Fruit fly (Drosophila melanogaster) whole organism: ENCODE measurements around the gene Eip75B.

Experiments
- CG8478 ChIP-seq: fragments of >200 bp; optimal IDR thresholded peaks from 2 replicates; lab custom pipeline; 2018; ENCODE audit warnings: inconsistent platforms
- Dll ChIP-seq: fragments of >200 bp; optimal IDR thresholded peaks from 2 replicates; lab custom pipeline; 2017
- pan ChIP-seq: fragments of >200 bp; optimal IDR thresholded peaks from 2 replicates; lab custom pipeline; 2017
- psq ChIP-seq: fragments of >200 bp; optimal IDR thresholded peaks from 2 replicates; lab custom pipeline; 2017

dm6 chr3L:18109459-18109863 is 45.0 kb upstream of the Eip75B start, which contains the start of the genes Polr3D and mus304:
- TF ChIP-seq Dll (no peak), psq (no peak), CG8478 (lab: Kevin White, UChicago) (no peak), pan (lab: Kevin White, UChicago) (no peak)
